Worm (Caenorhabditis elegans): ENCODE measurements around the gene ebax-1.

Gene ebax-1

ce11 chrIV:10286655-10287054 lies at the start of gene ebax-1:
ebax-1 (plus strand) TSS chrIV:10286955.
- no peak for TF ChIP-seq unc-62 (GFP tag; optimal IDR thresholded peaks at IDR 0.05)

- no peak for TF ChIP-seq unc-62 (GFP tag; optimal IDR thresholded peaks at IDR 0.05)
Measured at ce11 chrIV:10239045-10239444, 47.7 kb upstream of the ebax-1 start, which contains the start of gene ech-8. ech-8 (minus strand) TSS chrIV:10239176.

ce11 chrIV:10241659-10242058 lies 45.1 kb upstream of the ebax-1 start, which contains the start of gene lipl-7:
lipl-7 (minus strand) TSS chrIV:10241823.
- no peak for TF ChIP-seq unc-62 (GFP tag; optimal IDR thresholded peaks at IDR 0.05)

- no peak for TF ChIP-seq unc-62 (GFP tag; optimal IDR thresholded peaks at IDR 0.05)
Measured at ce11 chrIV:10242458-10243123, 44.2 kb upstream of the ebax-1 start.

ce11 chrIV:10243276-10243675 lies 43.5 kb upstream of the ebax-1 start, which contains the start of gene tkt-1:
tkt-1 (plus strand) TSS chrIV:10243612.
- TF ChIP-seq unc-62 (GFP tag; optimal IDR thresholded peaks at IDR 0.05): no peak

ce11 chrIV:10245666-10246210 lies 41.0 kb upstream of the ebax-1 start, which contains the start of gene F01G10.10:
F01G10.10 (plus strand) TSS chrIV:10246160.
- TF ChIP-seq unc-62 (GFP tag; optimal IDR thresholded peaks at IDR 0.05): no peak

ce11 chrIV:10250577-10251075 lies 36.1 kb upstream of the ebax-1 start, which contains the start of gene daf-14:
daf-14 (plus strand) TSS chrIV:10250627.
- TF ChIP-seq unc-62 (GFP tag; optimal IDR thresholded peaks at IDR 0.05): no peak

ce11 chrIV:10251261-10251660 lies 35.5 kb upstream of the ebax-1 start:
- TF ChIP-seq unc-62 (GFP tag; optimal IDR thresholded peaks at IDR 0.05): no peak

ce11 chrIV:10251764-10252163 lies 35.0 kb upstream of the ebax-1 start:
- no peak for TF ChIP-seq unc-62 (GFP tag; optimal IDR thresholded peaks at IDR 0.05)

- no peak for TF ChIP-seq unc-62 (GFP tag; optimal IDR thresholded peaks at IDR 0.05)
Measured at ce11 chrIV:10252350-10252792, 34.4 kb upstream of the ebax-1 start.

ce11 chrIV:10252886-10253639 lies 33.7 kb upstream of the ebax-1 start:
- no peak for TF ChIP-seq unc-62 (GFP tag; optimal IDR thresholded peaks at IDR 0.05)

ce11 chrIV:10259557-10259956 lies 27.2 kb upstream of the ebax-1 start, which contains the start of gene F01G10.9:
F01G10.9 (minus strand) TSS chrIV:10259657.
- TF ChIP-seq unc-62 (GFP tag; optimal IDR thresholded peaks at IDR 0.05): no peak

- no peak for TF ChIP-seq unc-62 (GFP tag; optimal IDR thresholded peaks at IDR 0.05)
Measured at ce11 chrIV:10261061-10261460, 25.7 kb upstream of the ebax-1 start.

- TF ChIP-seq unc-62 (GFP tag; optimal IDR thresholded peaks at IDR 0.05): no peak
Measured at ce11 chrIV:10269137-10269933, 17.4 kb upstream of the ebax-1 start, which contains the start of the genes nspd-7 and Y43C5A.2. nspd-7 (minus strand) TSS chrIV:10269187. Y43C5A.2 (plus strand) TSS chrIV:10269883.

ce11 chrIV:10273360-10273759 lies 13.4 kb upstream of the ebax-1 start:
- TF ChIP-seq unc-62 (GFP tag; optimal IDR thresholded peaks at IDR 0.05): no peak
